Fruit fly (Drosophila melanogaster) whole organism, embryonic: Measurements from ENCODE around the gene CG13996.

Experiments used
- Abd-B ChIP-seq: fragments of 200-800 bp; sonication (Bioruptor generic); optimal IDR thresholded peaks from 2 replicates; lab custom pipeline; 2018; ENCODE audit warnings: missing biosample characterization, mild to moderate bottlenecking, missing genetic modification characterization, moderate library complexity
- Asciz ChIP-seq: fragments of 200-800 bp; sonication (Bioruptor generic); optimal IDR thresholded peaks from 2 replicates; lab custom pipeline; 2017; ENCODE audit warnings: missing biosample characterization, mild to moderate bottlenecking, missing genetic modification characterization, missing genetic modification reagents
- CG10321 ChIP-seq: fragments of 200-800 bp; sonication (Bioruptor generic); IDR thresholded peaks from 2 replicates; pipeline ENCODE4 v1.3.6; 2022; ENCODE audit warnings: missing biosample characterization, missing genetic modification characterization
- CG13424 ChIP-seq: fragments of 200-800 bp; sonication (Bioruptor generic); optimal IDR thresholded peaks from 2 replicates; lab custom pipeline; 2019; ENCODE audit warnings: missing biosample characterization, mild to moderate bottlenecking, missing genetic modification characterization, moderate library complexity
- CG17328 ChIP-seq: fragments of 200-800 bp; sonication (Bioruptor generic); IDR thresholded peaks from 2 replicates; pipeline ENCODE4 v1.3.6; 2022; ENCODE audit warnings: missing biosample characterization, missing genetic modification characterization
- CG18619 ChIP-seq: fragments of 200-800 bp; sonication (Bioruptor generic); optimal IDR thresholded peaks from 3 replicates; lab custom pipeline; 2017; ENCODE audit warnings: missing biosample characterization, mild to moderate bottlenecking, missing genetic modification characterization
- CG2116 ChIP-seq: fragments of 200-800 bp; sonication (Bioruptor generic); optimal IDR thresholded peaks from 3 replicates; lab custom pipeline; 2018; ENCODE audit warnings: missing biosample characterization, mild to moderate bottlenecking, missing genetic modification characterization
- CG2129 ChIP-seq: fragments of 200-800 bp; sonication (Bioruptor generic); IDR thresholded peaks from 2 replicates; pipeline ENCODE4 v1.3.6; 2022; ENCODE audit warnings: missing biosample characterization, missing genetic modification characterization; ENCODE audit not compliant: partially characterized antibody
- CG3726 ChIP-seq: fragments of 200-800 bp; sonication (Bioruptor generic); IDR thresholded peaks from 3 replicates; pipeline ENCODE4, ENCODE4 v1.3.6; 2022; ENCODE audit warnings: missing biosample characterization, missing genetic modification characterization
- CG4360 ChIP-seq: fragments of 200-800 bp; sonication (Bioruptor generic); IDR thresholded peaks from 2 replicates; pipeline ENCODE4 v1.3.6; 2022; ENCODE audit warnings: missing biosample characterization, missing genetic modification characterization
- CG43689 ChIP-seq: fragments of 200-800 bp; sonication (Bioruptor generic); IDR thresholded peaks from 2 replicates; pipeline ENCODE4 v1.3.6; 2022; ENCODE audit warnings: missing biosample characterization, missing genetic modification characterization
- CG4730 ChIP-seq: fragments of 200-800 bp; sonication (Bioruptor generic); IDR thresholded peaks from 2 replicates; pipeline ENCODE4 v1.3.6; 2022; ENCODE audit warnings: missing biosample characterization, missing genetic modification characterization
- CG6813 ChIP-seq: fragments of 200-800 bp; sonication (Bioruptor generic); optimal IDR thresholded peaks from 2 replicates; lab custom pipeline; 2017; ENCODE audit warnings: missing biosample characterization, missing genetic modification characterization, mild to moderate bottlenecking, moderate library complexity, missing genetic modification reagents
- CG7839 ChIP-seq: fragments of 200-800 bp; sonication (Bioruptor generic); optimal IDR thresholded peaks from 3 replicates; lab custom pipeline; 2018; ENCODE audit warnings: missing biosample characterization, mild to moderate bottlenecking, missing genetic modification characterization, moderate library complexity
- CG7928 ChIP-seq: fragments of 200-800 bp; sonication (Bioruptor generic); optimal IDR thresholded peaks from 2 replicates; lab custom pipeline; 2017; ENCODE audit warnings: missing biosample characterization, mild to moderate bottlenecking, missing genetic modification characterization
- CG8478 ChIP-seq: fragments of >200 bp; optimal IDR thresholded peaks from 2 replicates; lab custom pipeline; 2018
- CHES-1-like ChIP-seq: fragments of 200-800 bp; sonication (Bioruptor generic); optimal IDR thresholded peaks from 2 replicates; lab custom pipeline; 2016; ENCODE audit warnings: missing biosample characterization, missing genetic modification characterization
- Chrac-16 ChIP-seq: fragments of 200-800 bp; sonication (Bioruptor generic); optimal IDR thresholded peaks from 3 replicates; lab custom pipeline; 2016; ENCODE audit warnings: missing biosample characterization, missing genetic modification characterization
- D19A ChIP-seq: fragments of 200-800 bp; optimal IDR thresholded peaks from 3 replicates; lab custom pipeline; 2019; ENCODE audit warnings: missing biosample characterization, mild to moderate bottlenecking, missing genetic modification characterization, moderate library complexity
- D19B ChIP-seq: fragments of 200-800 bp; sonication (Bioruptor generic); optimal IDR thresholded peaks from 2 replicates; lab custom pipeline; 2017; ENCODE audit warnings: missing biosample characterization, mild to moderate bottlenecking, missing genetic modification characterization
- Dek ChIP-seq: fragments of 200-800 bp; sonication (Bioruptor generic); optimal IDR thresholded peaks from 3 replicates; lab custom pipeline; 2019; ENCODE audit warnings: missing biosample characterization, mild to moderate bottlenecking, missing genetic modification characterization, moderate library complexity
- Dll ChIP-seq: fragments of 200-800 bp; sonication (Bioruptor generic); IDR thresholded peaks from 4 replicates; pipeline ENCODE4 v1.3.6; 2022; ENCODE audit warnings: missing biosample characterization, missing genetic modification characterization; ENCODE audit not compliant: partially characterized antibody
- Dref ChIP-seq: fragments of 200-800 bp; sonication (Bioruptor generic); IDR thresholded peaks from 2 replicates; pipeline ENCODE4 v1.3.6; 2022; ENCODE audit warnings: missing biosample characterization, missing genetic modification characterization
- E2f2 ChIP-seq: fragments of 200-800 bp; sonication (Bioruptor generic); IDR thresholded peaks from 2 replicates; pipeline ENCODE4 v1.3.6; 2022; ENCODE audit warnings: missing biosample characterization, missing genetic modification characterization
- Elba2 ChIP-seq: fragments of 200-800 bp; sonication (Bioruptor generic); optimal IDR thresholded peaks from 3 replicates; lab custom pipeline; 2016; ENCODE audit warnings: missing biosample characterization, missing genetic modification characterization
- Ets65A ChIP-seq: fragments of 200-800 bp; sonication (Bioruptor generic); peaks from one replicate; lab custom pipeline; 2016; ENCODE audit warnings: missing biosample characterization, missing genetic modification characterization
- MESR4 ChIP-seq: fragments of 200-800 bp; sonication (Bioruptor generic); optimal IDR thresholded peaks from 2 replicates; lab custom pipeline; 2018; ENCODE audit warnings: missing biosample characterization, mild to moderate bottlenecking, missing genetic modification characterization, moderate library complexity
- Mes4 ChIP-seq: fragments of 200-800 bp; sonication (Bioruptor generic); optimal IDR thresholded peaks from 2 replicates; lab custom pipeline; 2016; ENCODE audit warnings: missing biosample characterization, missing genetic modification characterization
- Side ChIP-seq: fragments of 200-800 bp; sonication (Bioruptor generic); optimal IDR thresholded peaks from 2 replicates; lab custom pipeline; 2016; ENCODE audit warnings: missing biosample characterization, missing genetic modification characterization
- al ChIP-seq: fragments of 200-800 bp; sonication (Bioruptor generic); IDR thresholded peaks from 2 replicates; pipeline ENCODE4 v1.3.6; 2022; ENCODE audit warnings: missing biosample characterization, missing genetic modification characterization
- bbx ChIP-seq: fragments of 200-800 bp; sonication (Bioruptor generic); IDR thresholded peaks from 2 replicates; pipeline ENCODE4 v1.3.6; 2022; ENCODE audit warnings: missing biosample characterization, missing genetic modification characterization; ENCODE audit not compliant: partially characterized antibody
- btn ChIP-seq: fragments of 200-800 bp; sonication (Bioruptor generic); optimal IDR thresholded peaks from 2 replicates; lab custom pipeline; 2016; ENCODE audit warnings: missing biosample characterization, missing genetic modification characterization
- crol ChIP-seq: fragments of 200-800 bp; sonication (Bioruptor generic); IDR thresholded peaks from 2 replicates; pipeline ENCODE4 v1.3.6; 2022; ENCODE audit warnings: missing biosample characterization, missing genetic modification characterization
- dm ChIP-seq: fragments of 200-800 bp; sonication (Bioruptor generic); optimal IDR thresholded peaks from 3 replicates; lab custom pipeline; 2016; ENCODE audit warnings: missing biosample characterization, missing genetic modification characterization
- eyg ChIP-seq: fragments of 200-800 bp; sonication (Bioruptor generic); optimal IDR thresholded peaks from 3 replicates; lab custom pipeline; 2016; ENCODE audit warnings: missing biosample characterization, missing genetic modification characterization
- ftz-f1 ChIP-seq: fragments of 200-800 bp; sonication (Bioruptor generic); optimal IDR thresholded peaks from 2 replicates; lab custom pipeline; 2016; ENCODE audit warnings: missing biosample characterization, missing genetic modification characterization
- gfzf ChIP-seq: fragments of 200-800 bp; sonication (Bioruptor generic); optimal IDR thresholded peaks from 2 replicates; lab custom pipeline; 2016; ENCODE audit warnings: missing biosample characterization, mild to moderate bottlenecking, missing genetic modification characterization, moderate library complexity
- gsb-n ChIP-seq: fragments of 200-800 bp; sonication (Bioruptor generic); optimal IDR thresholded peaks from 3 replicates; lab custom pipeline; 2018; ENCODE audit warnings: missing biosample characterization, mild to moderate bottlenecking, missing genetic modification characterization
- hkb ChIP-seq, 2 experiments: fragments of 200-800 bp in 1 of 2; fragments of >200 bp in 1 of 2; sonication (Bioruptor generic) in 1 of 2; IDR thresholded peaks in 1 of 2; optimal IDR thresholded peaks in 1 of 2; 2 replicates each; pipeline versions ENCODE4 v1.3.6 to Lab custom; 2017 to 2022; ENCODE audit warnings: missing biosample characterization in 1 of 2, missing genetic modification characterization in 1 of 2
- nerfin-1 ChIP-seq: fragments of 200-800 bp; sonication (Bioruptor generic); optimal IDR thresholded peaks from 3 replicates; lab custom pipeline; 2019; ENCODE audit warnings: missing biosample characterization, mild to moderate bottlenecking, missing genetic modification characterization, moderate library complexity
- nerfin-2 ChIP-seq: fragments of 200-800 bp; sonication (Bioruptor generic); IDR thresholded peaks from 2 replicates; pipeline ENCODE4 v1.3.6; 2022; ENCODE audit warnings: missing biosample characterization, missing genetic modification characterization; ENCODE audit not compliant: partially characterized antibody
- pan ChIP-seq, 4 experiments: fragments of >200 bp in 3 of 4; fragments of 200-800 bp in 1 of 4; sonication (Bioruptor generic) in 1 of 4; optimal IDR thresholded peaks in 3 of 4; IDR thresholded peaks in 1 of 4; 2 replicates each; pipeline versions ENCODE4 v1.3.6 to Lab custom; 2017 to 2022; ENCODE audit warnings: missing biosample characterization in 2 of 4, missing genetic modification characterization in 2 of 4, mixed read lengths in 1 of 4
- pnt ChIP-seq: fragments of 200-800 bp; sonication (Bioruptor generic); optimal IDR thresholded peaks from 3 replicates; lab custom pipeline; 2016; ENCODE audit warnings: missing biosample characterization, missing genetic modification characterization
- prd ChIP-seq, 3 experiments: fragments of >200 bp in 2 of 3; fragments of 200-800 bp in 1 of 3; sonication (Bioruptor generic) in 1 of 3; optimal IDR thresholded peaks in 2 of 3; IDR thresholded peaks in 1 of 3; 2 replicates in 2 of 3; 3 replicates in 1 of 3; pipeline versions ENCODE4 v1.3.6 to Lab custom; 2017 to 2022; ENCODE audit warnings: missing biosample characterization in 1 of 3, missing genetic modification characterization in 1 of 3
- slp2 ChIP-seq: fragments of 200-800 bp; sonication (Bioruptor generic); optimal IDR thresholded peaks from 2 replicates; lab custom pipeline; 2016; ENCODE audit warnings: missing biosample characterization, missing genetic modification characterization
- wor ChIP-seq: fragments of 200-800 bp; sonication (Bioruptor generic); IDR thresholded peaks from 2 replicates; pipeline ENCODE4 v1.3.6; 2022; ENCODE audit warnings: missing biosample characterization, missing genetic modification characterization
- zen2 ChIP-seq: fragments of 200-800 bp; sonication (Bioruptor generic); IDR thresholded peaks from 3 replicates; pipeline ENCODE4 v1.3.6; 2022; ENCODE audit warnings: missing biosample characterization, missing genetic modification characterization; ENCODE audit not compliant: partially characterized antibody
- zf30C ChIP-seq: fragments of 200-800 bp; sonication (Bioruptor generic); optimal IDR thresholded peaks from 3 replicates; lab custom pipeline; 2018; ENCODE audit warnings: missing biosample characterization, mild to moderate bottlenecking, missing genetic modification characterization
- zfh2 ChIP-seq: fragments of 200-800 bp; sonication (Bioruptor generic); optimal IDR thresholded peaks from 2 replicates; lab custom pipeline; 2016; ENCODE audit warnings: missing biosample characterization, missing genetic modification characterization

Gene CG13996

DNA sequence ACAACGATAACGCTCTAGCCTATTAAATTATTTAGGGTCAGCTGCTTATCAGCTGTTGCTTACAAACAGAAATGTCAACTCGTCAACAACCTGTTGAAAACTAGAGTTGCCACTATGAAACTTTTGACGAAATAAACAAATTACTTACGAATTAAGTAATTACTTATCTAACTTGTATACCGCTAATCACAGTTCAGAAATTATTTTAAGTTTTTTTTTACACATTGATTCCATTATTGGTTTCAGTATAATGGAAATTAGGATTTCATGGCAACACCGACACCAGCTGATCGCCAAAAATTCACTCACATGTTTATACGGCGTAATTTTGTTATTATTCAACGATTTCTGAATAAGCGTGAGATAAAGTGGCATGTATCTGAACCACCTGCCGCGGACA is 17.2 kb downstream of the CG13996 start, which contains the start of the genes CG9117 and CG31643 (continued):
- TF ChIP-seq Mes4, result peak; percentile 30
- TF ChIP-seq CG7928 (GFP tag; lab: Kevin White, UChicago), result peak; percentile 23
- peak; percentile 31 for TF ChIP-seq Chrac-16 (GFP tag; lab: Kevin White, UChicago)
- peak; percentile 10 for TF ChIP-seq Dek
- no peak for TF ChIP-seq CG2129 (GFP tag; lab: Robert Waterston, UW)
- TF ChIP-seq CG18619 (GFP tag; lab: Kevin White, UChicago), result no peak
- TF ChIP-seq gfzf (GFP tag; lab: Kevin White, UChicago), result peak; percentile 16
- no peak for TF ChIP-seq CG43689
- no peak for TF ChIP-seq wor (GFP tag; lab: Robert Waterston, UW)
- peak; percentile 57 for TF ChIP-seq CG2116
- no peak for TF ChIP-seq Abd-B (GFP tag; lab: Kevin White, UChicago)
- peak; percentile 45 for TF ChIP-seq slp2 (GFP tag; lab: Kevin White, UChicago)
- TF ChIP-seq zfh2 (GFP tag; lab: Kevin White, UChicago), result peak; percentile 68
- TF ChIP-seq CG4730, result no peak
- peak; percentile 61 for TF ChIP-seq nerfin-1 (tag; lab: Kevin White, UChicago)
- no peak for TF ChIP-seq Dref
- no peak for TF ChIP-seq crol (GFP tag; lab: Robert Waterston, UW)
- TF ChIP-seq CG8478 (lab: Kevin White, UChicago), result no peak
- TF ChIP-seq Elba2, result peak; percentile 10
- no peak for TF ChIP-seq D19A (tag; lab: Kevin White, UChicago)
- peak; percentile 53; the same call in 1 of the 4 replicates for TF ChIP-seq Dll
- no peak for TF ChIP-seq bbx (GFP tag; lab: Robert Waterston, UW)
- TF ChIP-seq hkb (optimal IDR thresholded peaks at IDR 0.05; lab: Kevin White, UChicago), result no peak
- peak; percentile 45; the same call in 1 of the 2 replicates for TF ChIP-seq hkb (GFP tag; IDR thresholded peaks at IDR 0.05; lab: Robert Waterston, UW)
- peak; percentile 70 for TF ChIP-seq CHES-1-like (GFP tag; lab: Kevin White, UChicago)
- peak; percentile 71 for TF ChIP-seq dm (GFP tag; lab: Kevin White, UChicago)
- TF ChIP-seq nerfin-2, result no peak
- TF ChIP-seq CG3726 (GFP tag; lab: Robert Waterston, UW), result no peak
- no peak for TF ChIP-seq btn
- peak; percentile 91 for TF ChIP-seq Ets65A (GFP tag; lab: Kevin White, UChicago)
- no peak for TF ChIP-seq gsb-n (tag; lab: Kevin White, UChicago)
- no peak for TF ChIP-seq zf30C
- no peak for TF ChIP-seq zen2 (GFP tag; lab: Robert Waterston, UW)
- TF ChIP-seq CG6813 (GFP tag; lab: Kevin White, UChicago), result no peak
- no peak for TF ChIP-seq CG4360 (GFP tag; lab: Robert Waterston, UW)
- TF ChIP-seq eyg (GFP tag; lab: Kevin White, UChicago), result peak; percentile 42
- no peak for TF ChIP-seq CG7839 (tag; lab: Kevin White, UChicago)
- TF ChIP-seq Asciz (GFP tag; lab: Kevin White, UChicago), result no peak
- no peak for TF ChIP-seq MESR4 (GFP tag; lab: Kevin White, UChicago)
- TF ChIP-seq pan (optimal IDR thresholded peaks at IDR 0.05; lab: Kevin White, UChicago), result no peak
- TF ChIP-seq pan (GFP tag; optimal IDR thresholded peaks at IDR 0.05 in 1 of 2, IDR thresholded peaks at IDR 0.05 in 1 of 2), result no peak
- TF ChIP-seq al (GFP tag; lab: Robert Waterston, UW), result 0 out of 2 replicates have a peak, but pooled peaks have one; percentile 4
- peak; percentile 28 for TF ChIP-seq E2f2 (GFP tag; lab: Robert Waterston, UW)
- peak; percentile 71 for TF ChIP-seq Side (GFP tag; lab: Kevin White, UChicago)
- peak; percentile 69 for TF ChIP-seq CG13424 (tag; lab: Kevin White, UChicago)
- TF ChIP-seq pnt (GFP tag; lab: Kevin White, UChicago), result peak; percentile 39
- TF ChIP-seq ftz-f1 (GFP tag; lab: Kevin White, UChicago), result no peak
- peak; percentile 31; the same call in 1 of the 2 replicates for TF ChIP-seq CG17328
- TF ChIP-seq CG10321 (GFP tag; lab: Robert Waterston, UW), result no peak
- TF ChIP-seq prd (optimal IDR thresholded peaks at IDR 0.05; lab: Kevin White, UChicago), result no peak
- TF ChIP-seq prd (GFP tag; IDR thresholded peaks at IDR 0.05; lab: Robert Waterston, UW), result peak; percentile 54; the same call in 1 of the 3 replicates
- TF ChIP-seq D19B (GFP tag; lab: Kevin White, UChicago), result no peak
